Fruit fly (Drosophila melanogaster) whole organism, embryonic: ENCODE data around the gene wrm2.

Experiments used
- Asciz ChIP-seq: fragments of 200-800 bp; sonication (Bioruptor generic); optimal IDR thresholded peaks from 2 replicates; lab custom pipeline; 2017; ENCODE audit warnings: missing biosample characterization, mild to moderate bottlenecking, missing genetic modification characterization, missing genetic modification reagents
- Bdp1 ChIP-seq: fragments of 200-800 bp; sonication (Bioruptor generic); optimal IDR thresholded peaks from 3 replicates; lab custom pipeline; 2016; ENCODE audit warnings: missing biosample characterization, missing genetic modification characterization
- CG10147 ChIP-seq: fragments of 200-800 bp; sonication (Bioruptor generic); optimal IDR thresholded peaks from 2 replicates; lab custom pipeline; 2019; ENCODE audit warnings: missing biosample characterization, mild to moderate bottlenecking, missing genetic modification characterization, moderate library complexity
- CG11093 ChIP-seq: fragments of 200-800 bp; sonication (Bioruptor generic); IDR thresholded peaks from 3 replicates; pipeline ENCODE4 v1.3.6; 2022; ENCODE audit warnings: missing biosample characterization, missing genetic modification characterization
- CG11398 ChIP-seq: fragments of 200-800 bp; sonication (Bioruptor generic); optimal IDR thresholded peaks from 2 replicates; lab custom pipeline; 2016; ENCODE audit warnings: missing biosample characterization, missing genetic modification characterization
- CG14441 ChIP-seq: fragments of 200-800 bp; sonication (Bioruptor generic); IDR thresholded peaks from 2 replicates; pipeline ENCODE4 v1.3.6; 2022; ENCODE audit warnings: missing biosample characterization, missing genetic modification characterization
- CG15269 ChIP-seq: fragments of 200-800 bp; sonication (Bioruptor generic); optimal IDR thresholded peaks from 2 replicates; lab custom pipeline; 2018; ENCODE audit warnings: missing biosample characterization, mild to moderate bottlenecking, missing genetic modification characterization, moderate library complexity
- CG1832 ChIP-seq: fragments of 200-800 bp; sonication (Bioruptor generic); optimal IDR thresholded peaks from 2 replicates; lab custom pipeline; 2017; ENCODE audit warnings: missing biosample characterization, mild to moderate bottlenecking, missing genetic modification characterization, inconsistent platforms
- CG18764 ChIP-seq: fragments of 200-800 bp; sonication (Bioruptor generic); optimal IDR thresholded peaks from 3 replicates; lab custom pipeline; 2016; ENCODE audit warnings: missing biosample characterization, missing genetic modification characterization
- CG2129 ChIP-seq: fragments of 200-800 bp; sonication (Bioruptor generic); IDR thresholded peaks from 2 replicates; pipeline ENCODE4 v1.3.6; 2022; ENCODE audit warnings: missing biosample characterization, missing genetic modification characterization; ENCODE audit not compliant: partially characterized antibody
- CG30431 ChIP-seq: fragments of 200-800 bp; sonication (Bioruptor generic); optimal IDR thresholded peaks from 2 replicates; lab custom pipeline; 2017; ENCODE audit warnings: missing biosample characterization, missing genetic modification characterization
- CG3163 ChIP-seq: fragments of 200-800 bp; sonication (Bioruptor generic); optimal IDR thresholded peaks from 3 replicates; lab custom pipeline; 2016; ENCODE audit warnings: missing biosample characterization, missing genetic modification characterization
- CG5245 ChIP-seq: fragments of 200-800 bp; sonication (Bioruptor generic); optimal IDR thresholded peaks from 3 replicates; lab custom pipeline; 2016; ENCODE audit warnings: missing biosample characterization, missing genetic modification characterization
- CG5953 ChIP-seq: fragments of 200-800 bp; sonication (Bioruptor generic); IDR thresholded peaks from 2 replicates; pipeline ENCODE4 v1.3.6; 2022; ENCODE audit warnings: missing biosample characterization, missing genetic modification characterization
- CG7745 ChIP-seq: fragments of 200-800 bp; sonication (Bioruptor generic); optimal IDR thresholded peaks from 2 replicates; lab custom pipeline; 2018; ENCODE audit warnings: missing biosample characterization, mild to moderate bottlenecking, missing genetic modification characterization, moderate library complexity
- CG7963 ChIP-seq: fragments of 200-800 bp; sonication (Bioruptor generic); IDR thresholded peaks from 3 replicates; pipeline ENCODE4 v1.3.6; 2022; ENCODE audit warnings: missing biosample characterization, missing genetic modification characterization; ENCODE audit not compliant: partially characterized antibody
- CG8089 ChIP-seq: fragments of 200-800 bp; sonication (Bioruptor generic); optimal IDR thresholded peaks from 3 replicates; lab custom pipeline; 2016; ENCODE audit warnings: missing biosample characterization, missing genetic modification characterization
- CTCF ChIP-seq: fragments of 200-800 bp; sonication (Bioruptor generic); optimal IDR thresholded peaks from 2 replicates; lab custom pipeline; 2017; ENCODE audit warnings: missing biosample characterization, mild to moderate bottlenecking, missing genetic modification characterization, moderate library complexity
- Camta ChIP-seq: fragments of 200-800 bp; sonication (Bioruptor generic); optimal IDR thresholded peaks from 2 replicates; lab custom pipeline; 2016; ENCODE audit warnings: missing biosample characterization, missing genetic modification characterization
- Dad ChIP-seq: fragments of 200-800 bp; sonication (Bioruptor generic); optimal IDR thresholded peaks from 3 replicates; lab custom pipeline; 2016; ENCODE audit warnings: missing biosample characterization, missing genetic modification characterization
- Dp ChIP-seq: fragments of 200-800 bp; sonication (Bioruptor generic); optimal IDR thresholded peaks from 2 replicates; lab custom pipeline; 2018; ENCODE audit warnings: missing biosample characterization, mild to moderate bottlenecking, missing genetic modification characterization, moderate library complexity
- Elba2 ChIP-seq: fragments of 200-800 bp; sonication (Bioruptor generic); optimal IDR thresholded peaks from 3 replicates; lab custom pipeline; 2016; ENCODE audit warnings: missing biosample characterization, missing genetic modification characterization
- Ets97D ChIP-seq: fragments of 200-800 bp; sonication (Bioruptor generic); optimal IDR thresholded peaks from 3 replicates; lab custom pipeline; 2016; ENCODE audit warnings: missing biosample characterization, missing genetic modification characterization
- Fer1 ChIP-seq: fragments of 200-800 bp; sonication (Bioruptor generic); optimal IDR thresholded peaks from 2 replicates; lab custom pipeline; 2017; ENCODE audit warnings: missing biosample characterization, mild to moderate bottlenecking, missing genetic modification characterization
- HLH4C ChIP-seq: fragments of 200-800 bp; sonication (Bioruptor generic); IDR thresholded peaks from 3 replicates; pipeline ENCODE4 v1.3.6; 2022; ENCODE audit warnings: missing biosample characterization, missing genetic modification characterization; ENCODE audit not compliant: partially characterized antibody
- MBD-R2 ChIP-seq: fragments of 200-800 bp; sonication (Bioruptor generic); IDR thresholded peaks from 2 replicates; pipeline ENCODE4 v1.3.6; 2022; ENCODE audit warnings: missing biosample characterization, missing genetic modification characterization
- NC2α ChIP-seq: fragments of 200-800 bp; sonication (Bioruptor generic); optimal IDR thresholded peaks from 2 replicates; lab custom pipeline; 2016; ENCODE audit warnings: missing biosample characterization, missing genetic modification characterization
- NFAT ChIP-seq: fragments of 200-800 bp; sonication (Bioruptor generic); IDR thresholded peaks from 2 replicates; pipeline ENCODE4 v1.3.6; 2022; ENCODE audit warnings: missing biosample characterization, missing genetic modification characterization
- Pdp1 ChIP-seq, 2 experiments: fragments of 200-800 bp; sonication (Bioruptor generic); optimal IDR thresholded peaks; 3 replicates each; lab custom pipeline; 2016; ENCODE audit warnings: missing biosample characterization in 2 of 2, missing genetic modification characterization in 2 of 2, mild to moderate bottlenecking in 1 of 2, moderate library complexity in 1 of 2
- Sin3A ChIP-seq: fragments of >200 bp; optimal IDR thresholded peaks from 2 replicates; lab custom pipeline; 2018
- Sry-β ChIP-seq: fragments of 200-800 bp; sonication (Bioruptor generic); optimal IDR thresholded peaks from 2 replicates; lab custom pipeline; 2018; ENCODE audit warnings: missing biosample characterization, mild to moderate bottlenecking, missing genetic modification characterization, moderate library complexity
- amos ChIP-seq: fragments of 200-800 bp; sonication (Bioruptor generic); IDR thresholded peaks from 2 replicates; pipeline ENCODE4 v1.3.6; 2022; ENCODE audit warnings: missing biosample characterization, missing genetic modification characterization; ENCODE audit not compliant: partially characterized antibody
- chif ChIP-seq, 2 experiments: fragments of 200-800 bp; sonication (Bioruptor generic); optimal IDR thresholded peaks; 3 replicates each; lab custom pipeline; 2016; ENCODE audit warnings: missing biosample characterization in 2 of 2, missing genetic modification characterization in 2 of 2
- crc ChIP-seq: fragments of 200-800 bp; sonication (Bioruptor generic); optimal IDR thresholded peaks from 2 replicates; lab custom pipeline; 2016; ENCODE audit warnings: missing biosample characterization, missing genetic modification characterization
- danr ChIP-seq: fragments of 200-800 bp; sonication (Bioruptor generic); IDR thresholded peaks from 2 replicates; pipeline ENCODE4 v1.3.6; 2022; ENCODE audit warnings: missing biosample characterization, missing genetic modification characterization
- ems ChIP-seq: fragments of 200-800 bp; sonication (Bioruptor generic); optimal IDR thresholded peaks from 3 replicates; lab custom pipeline; 2016; ENCODE audit warnings: missing biosample characterization, missing genetic modification characterization
- exex ChIP-seq: fragments of 200-800 bp; sonication (Bioruptor generic); optimal IDR thresholded peaks from 4 replicates; lab custom pipeline; 2018; ENCODE audit warnings: missing biosample characterization, mild to moderate bottlenecking, missing genetic modification characterization, moderate library complexity
- fd3F ChIP-seq: fragments of 200-800 bp; sonication (Bioruptor generic); optimal IDR thresholded peaks from 2 replicates; lab custom pipeline; 2018; ENCODE audit warnings: missing biosample characterization, mild to moderate bottlenecking, missing genetic modification characterization, moderate library complexity
- fd96Cb ChIP-seq: fragments of 200-800 bp; sonication (Bioruptor generic); optimal IDR thresholded peaks from 2 replicates; lab custom pipeline; 2018; ENCODE audit warnings: missing biosample characterization, mild to moderate bottlenecking, missing genetic modification characterization, moderate library complexity
- gfzf ChIP-seq: fragments of 200-800 bp; sonication (Bioruptor generic); optimal IDR thresholded peaks from 2 replicates; lab custom pipeline; 2016; ENCODE audit warnings: missing biosample characterization, mild to moderate bottlenecking, missing genetic modification characterization, moderate library complexity
- klu ChIP-seq: fragments of 200-800 bp; sonication (Bioruptor generic); IDR thresholded peaks from 2 replicates; pipeline ENCODE4 v1.3.6; 2022; ENCODE audit warnings: missing biosample characterization, missing genetic modification characterization
- pb ChIP-seq: fragments of 200-800 bp; sonication (Bioruptor generic); optimal IDR thresholded peaks from 3 replicates; lab custom pipeline; 2016; ENCODE audit warnings: missing biosample characterization, missing genetic modification characterization
- pnt ChIP-seq: fragments of 200-800 bp; sonication (Bioruptor generic); optimal IDR thresholded peaks from 3 replicates; lab custom pipeline; 2016; ENCODE audit warnings: missing biosample characterization, missing genetic modification characterization
- rib ChIP-seq: fragments of 200-800 bp; sonication (Bioruptor generic); IDR thresholded peaks from 2 replicates; pipeline ENCODE4 v1.3.6; 2022; ENCODE audit warnings: missing biosample characterization, missing genetic modification characterization
- sc ChIP-seq, 3 experiments: fragments of >200 bp in 2 of 3; fragments of 200-800 bp in 1 of 3; sonication (Bioruptor generic) in 1 of 3; optimal IDR thresholded peaks; 2 replicates in 2 of 3; 3 replicates in 1 of 3; lab custom pipeline; 2017; ENCODE audit warnings: mild to moderate bottlenecking in 1 of 3, missing biosample characterization in 1 of 3, missing genetic modification characterization in 1 of 3, missing genetic modification reagents in 1 of 3
- sens ChIP-seq: fragments of 200-800 bp; sonication (Bioruptor generic); peaks from one replicate; lab custom pipeline; 2016; ENCODE audit warnings: missing biosample characterization, missing genetic modification characterization
- seq ChIP-seq: fragments of 200-800 bp; sonication (Bioruptor generic); IDR thresholded peaks from 2 replicates; pipeline ENCODE4 v1.3.6; 2022; ENCODE audit warnings: missing biosample characterization, missing genetic modification characterization
- slou ChIP-seq: fragments of 200-800 bp; sonication (Bioruptor generic); optimal IDR thresholded peaks from 3 replicates; lab custom pipeline; 2016; ENCODE audit warnings: missing biosample characterization, missing genetic modification characterization
- sna ChIP-seq: fragments of 200-800 bp; sonication (Bioruptor generic); IDR thresholded peaks from 2 replicates; pipeline ENCODE4 v1.3.6; 2022; ENCODE audit warnings: missing biosample characterization, missing genetic modification characterization; ENCODE audit not compliant: partially characterized antibody
- unpg ChIP-seq: fragments of 200-800 bp; sonication (Bioruptor generic); optimal IDR thresholded peaks from 3 replicates; lab custom pipeline; 2018; ENCODE audit warnings: missing biosample characterization, mild to moderate bottlenecking, missing genetic modification characterization, moderate library complexity
- vfl ChIP-seq: fragments of 200-800 bp; sonication (Bioruptor generic); optimal IDR thresholded peaks from 2 replicates; lab custom pipeline; 2016; ENCODE audit warnings: missing biosample characterization, missing genetic modification characterization
- yki ChIP-seq: fragments of >200 bp; optimal IDR thresholded peaks from 3 replicates; lab custom pipeline; 2018

Gene wrm2

DNA sequence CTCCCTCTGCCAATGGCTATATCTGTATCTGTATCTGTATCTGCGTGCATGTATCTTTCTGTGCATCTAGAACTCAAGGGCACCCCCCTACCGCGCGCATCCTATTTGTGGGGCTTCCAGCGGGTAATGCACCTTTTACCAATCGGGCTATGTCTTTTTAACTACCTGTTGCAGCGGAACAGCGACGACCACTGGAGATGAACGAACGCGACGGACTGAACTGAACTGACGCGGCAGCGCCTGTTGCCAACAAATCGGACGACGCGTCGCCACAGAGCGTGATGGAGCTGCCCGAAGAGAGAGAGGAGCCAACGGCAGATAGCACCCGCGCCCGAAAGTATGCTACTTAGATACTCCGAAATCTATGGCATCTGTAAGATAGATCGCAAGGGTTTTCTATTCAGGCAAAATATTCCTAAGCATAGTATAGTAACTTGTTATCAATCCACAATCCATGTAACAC, 10.0 kb upstream of the wrm2 start, which contains the start of gene Cln7 (continued):
- TF ChIP-seq amos (GFP tag; lab: Robert Waterston, UW) = peak; percentile 44; the same call in 1 of the 2 replicates
- TF ChIP-seq CG5953 (GFP tag; lab: Robert Waterston, UW) = no peak
- no peak for TF ChIP-seq Dad (GFP tag; lab: Kevin White, UChicago)
- TF ChIP-seq sens (GFP tag; lab: Kevin White, UChicago) = peak; percentile 90
- no peak for TF ChIP-seq Camta (GFP tag; lab: Kevin White, UChicago)
- no peak for TF ChIP-seq CG7963 (GFP tag; lab: Robert Waterston, UW)
- no peak for TF ChIP-seq chif (GFP tag; optimal IDR thresholded peaks at IDR 0.05; lab: Kevin White, UChicago)
- TF ChIP-seq CTCF (GFP tag; lab: Kevin White, UChicago) = peak; percentile 50
- TF ChIP-seq Fer1 (GFP tag; lab: Kevin White, UChicago) = peak; percentile 72
- TF ChIP-seq seq (GFP tag; lab: Robert Waterston, UW) = peak; percentile 25; the same call in 1 of the 2 replicates
- TF ChIP-seq MBD-R2 (GFP tag; lab: Robert Waterston, UW) = no peak
- TF ChIP-seq gfzf (GFP tag; lab: Kevin White, UChicago) = peak; percentile 0
- peak in 1 of 2 experiments; percentile 10 for TF ChIP-seq Pdp1 (GFP tag; optimal IDR thresholded peaks at IDR 0.05; lab: Kevin White, UChicago)
- TF ChIP-seq Ets97D (GFP tag; lab: Kevin White, UChicago) = peak; percentile 9
- TF ChIP-seq klu (GFP tag; lab: Robert Waterston, UW) = no peak
- no peak for TF ChIP-seq pb (GFP tag; lab: Kevin White, UChicago)
- no peak for TF ChIP-seq CG14441 (GFP tag; lab: Robert Waterston, UW)
- no peak for TF ChIP-seq Asciz (GFP tag; lab: Kevin White, UChicago)
- no peak for TF ChIP-seq Bdp1 (GFP tag; lab: Kevin White, UChicago)
- no peak for TF ChIP-seq fd3F
- peak; percentile 50; the same call in 1 of the 2 replicates for TF ChIP-seq NFAT (GFP tag; lab: Robert Waterston, UW)
- no peak for TF ChIP-seq CG8089 (GFP tag; lab: Kevin White, UChicago)
- TF ChIP-seq rib = peak; percentile 43; the same call in 1 of the 2 replicates
- TF ChIP-seq vfl (GFP tag; lab: Kevin White, UChicago) = no peak
- no peak for TF ChIP-seq CG18764 (GFP tag; lab: Kevin White, UChicago)
- TF ChIP-seq pnt = no peak
- no peak for TF ChIP-seq CG2129 (GFP tag; lab: Robert Waterston, UW)
- TF ChIP-seq CG10147 (GFP tag; lab: Kevin White, UChicago) = peak; percentile 42
- peak; percentile 43; the same call in 2 of the 3 replicates for TF ChIP-seq HLH4C (GFP tag; lab: Robert Waterston, UW)
- no peak; the same call in 1 of the 2 replicates for TF ChIP-seq sna (GFP tag; lab: Robert Waterston, UW)
- peak; percentile 22 for TF ChIP-seq CG1832 (GFP tag; lab: Kevin White, UChicago)
- no peak for TF ChIP-seq crc
- peak; percentile 59 for TF ChIP-seq CG3163 (GFP tag; lab: Kevin White, UChicago)
- no peak for TF ChIP-seq Dp (GFP tag; lab: Kevin White, UChicago)
- peak; percentile 26 for TF ChIP-seq CG15269 (tag; lab: Kevin White, UChicago)
- no peak for TF ChIP-seq sc (optimal IDR thresholded peaks at IDR 0.05; lab: Kevin White, UChicago)
- no peak for TF ChIP-seq sc (GFP tag; optimal IDR thresholded peaks at IDR 0.05; lab: Kevin White, UChicago)
- no peak for TF ChIP-seq Sin3A
- peak; percentile 43 for TF ChIP-seq exex (tag; lab: Kevin White, UChicago)
- no peak for TF ChIP-seq CG5245 (GFP tag; lab: Kevin White, UChicago)
- no peak for TF ChIP-seq Elba2 (GFP tag; lab: Kevin White, UChicago)
- no peak for TF ChIP-seq CG7745 (tag; lab: Kevin White, UChicago)
- TF ChIP-seq CG30431 = no peak
- TF ChIP-seq CG11093 (GFP tag; lab: Robert Waterston, UW) = no peak
- no peak for TF ChIP-seq Sry-β
- TF ChIP-seq slou (GFP tag; lab: Kevin White, UChicago) = no peak
- peak; percentile 40 for TF ChIP-seq unpg (GFP tag; lab: Kevin White, UChicago)
- no peak for TF ChIP-seq yki (lab: Kevin White, UChicago)
- no peak for TF ChIP-seq danr
- TF ChIP-seq CG11398 = peak; percentile 26
- TF ChIP-seq ems (GFP tag; lab: Kevin White, UChicago) = no peak
- no peak for TF ChIP-seq NC2α (GFP tag; lab: Kevin White, UChicago)
- no peak for TF ChIP-seq fd96Cb
